Worm (Caenorhabditis elegans): ENCODE measurements around the gene B0432.10.

Gene B0432.10

ce11 chrII:273872-274271 is 12.2 kb downstream of the B0432.10 start, which contains the start of gene B0432.7:
B0432.7 (minus strand) TSS chrII:273972.
- TF ChIP-seq F13H6.1 (tag; optimal IDR thresholded peaks at IDR 0.05) (no peak), hlh-30 (tag; optimal IDR thresholded peaks at IDR 0.05; ENCODE audit: insufficient read depth) (no peak), ets-4 (tag; optimal IDR thresholded peaks at IDR 0.05) (no peak), gmeb-2 (tag; optimal IDR thresholded peaks at IDR 0.05) (no peak), ztf-16 (tag; optimal IDR thresholded peaks at IDR 0.05) (no peak), ceh-19 (GFP tag; optimal IDR thresholded peaks at IDR 0.05) (no peak), T23F11.4 (GFP tag; optimal IDR thresholded peaks at IDR 0.05) (no peak), odd-2 (tag; optimal IDR thresholded peaks at IDR 0.05) (no peak), sox-2 (GFP tag; IDR thresholded peaks at IDR 0.05) (no peak), ttx-3 (tag; optimal IDR thresholded peaks at IDR 0.05) (no peak), ceh-14 (tag; optimal IDR thresholded peaks at IDR 0.05) (no peak), hlh-13 (GFP tag; optimal IDR thresholded peaks at IDR 0.05) (no peak), pha-4 (tag; optimal IDR thresholded peaks at IDR 0.05) (no peak), dve-1 (tag; optimal IDR thresholded peaks at IDR 0.05) (no peak), lin-11 (tag; optimal IDR thresholded peaks at IDR 0.05) (no peak)

ce11 chrII:264053-264452 is 22.0 kb downstream of the B0432.10 start, which contains the start of gene B0432.14:
B0432.14 (plus strand) TSS chrII:264353.
- TF ChIP-seq pax-1 (tag; optimal IDR thresholded peaks at IDR 0.05) (no peak), ceh-31 (tag; optimal IDR thresholded peaks at IDR 0.05) (no peak), ceh-34 (tag; optimal IDR thresholded peaks at IDR 0.05) (no peak), syd-9 (tag; optimal IDR thresholded peaks at IDR 0.05) (no peak), rnt-1 (tag; optimal IDR thresholded peaks at IDR 0.05) (no peak), pha-2 (tag; optimal IDR thresholded peaks at IDR 0.05) (no peak), elt-4 (tag; optimal IDR thresholded peaks at IDR 0.05) (no peak), lin-11 (tag; optimal IDR thresholded peaks at IDR 0.05) (no peak)

ce11 chrII:263563-263962 is 22.5 kb downstream of the B0432.10 start, which contains the start of gene scc-2:
scc-2 (minus strand) TSS chrII:263663.
- TF ChIP-seq dmd-4 (tag; optimal IDR thresholded peaks at IDR 0.05; ENCODE audit: borderline replicate concordance) (no peak), ceh-22 (tag; optimal IDR thresholded peaks at IDR 0.05) (no peak), sdc-2 (tag; optimal IDR thresholded peaks at IDR 0.05) (no peak), pag-3 (tag; optimal IDR thresholded peaks at IDR 0.05; ENCODE audit: borderline replicate concordance) (no peak), hlh-15 (tag; optimal IDR thresholded peaks at IDR 0.05) (no peak), ceh-19 (GFP tag; optimal IDR thresholded peaks at IDR 0.05) (no peak), eyg-1 (tag; optimal IDR thresholded peaks at IDR 0.05) (no peak), madf-2 (tag; optimal IDR thresholded peaks at IDR 0.05) (no peak), ets-4 (tag; optimal IDR thresholded peaks at IDR 0.05) (no peak), C08G9.2 (tag; optimal IDR thresholded peaks at IDR 0.05) (no peak), ceh-30 (tag; optimal IDR thresholded peaks at IDR 0.05) (no peak), sox-2 (GFP tag; IDR thresholded peaks at IDR 0.05) (no peak), unc-42 (tag; optimal IDR thresholded peaks at IDR 0.05) (no peak), T23F11.4 (GFP tag; optimal IDR thresholded peaks at IDR 0.05) (no peak), pha-2 (tag; optimal IDR thresholded peaks at IDR 0.05) (no peak), ama-1 (optimal IDR thresholded peaks at IDR 0.05) (no peak)

DNA sequence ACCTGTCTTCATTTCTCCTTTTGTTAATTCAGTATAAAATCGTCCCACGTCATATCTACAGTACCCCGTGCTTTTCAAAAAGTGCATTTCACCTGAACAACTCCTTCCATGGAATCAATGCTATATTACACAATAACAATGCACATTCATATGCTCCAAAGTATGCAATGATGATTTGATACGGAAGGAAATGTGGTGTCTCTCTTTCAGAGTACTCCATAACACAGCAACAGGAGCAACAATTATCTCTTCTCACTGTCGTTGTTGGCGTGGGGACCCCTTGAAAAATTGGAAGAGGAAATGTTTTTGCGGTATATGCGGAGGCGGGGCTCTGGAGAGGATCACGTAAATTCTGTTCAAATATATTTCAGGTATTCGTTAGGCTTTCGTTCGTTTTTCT is 28.6 kb downstream of the B0432.10 start, which contains the start of gene cat-2:
Gene cat-2, plus strand, starts transcription at position 301 of the 400 bp plus-strand sequence.
- TF ChIP-seq nhr-232 (tag; optimal IDR thresholded peaks at IDR 0.05), result no peak
- no peak for TF ChIP-seq fkh-6 (tag; optimal IDR thresholded peaks at IDR 0.05)
- TF ChIP-seq ets-4 (tag; optimal IDR thresholded peaks at IDR 0.05), result no peak
- TF ChIP-seq mec-3 (tag; optimal IDR thresholded peaks at IDR 0.05; ENCODE audit: borderline replicate concordance), result no peak
- TF ChIP-seq ttx-3 (tag; optimal IDR thresholded peaks at IDR 0.05), result no peak
- TF ChIP-seq unc-3 (GFP tag; conservative IDR thresholded peaks at IDR 0.05), result no peak
- no peak for TF ChIP-seq unc-3 (tag; optimal IDR thresholded peaks at IDR 0.05)

Data from whole organism, late embryonic.